Fruit fly (Drosophila melanogaster) whole organism, embryonic: ENCODE measurements around the gene CG10286.

ENCODE experiments used
- Aef1 ChIP-seq: fragments of 200-800 bp; sonication (Bioruptor generic); IDR thresholded peaks from 3 replicates; pipeline ENCODE4 v1.3.6; 2022; ENCODE audit warnings: missing biosample characterization, missing genetic modification characterization
- CG10565 ChIP-seq: fragments of 200-800 bp; sonication (Bioruptor generic); optimal IDR thresholded peaks from 3 replicates; lab custom pipeline; 2016; ENCODE audit warnings: missing biosample characterization, mild to moderate bottlenecking, missing genetic modification characterization
- CG11398 ChIP-seq: fragments of 200-800 bp; sonication (Bioruptor generic); optimal IDR thresholded peaks from 2 replicates; lab custom pipeline; 2016; ENCODE audit warnings: missing biosample characterization, missing genetic modification characterization
- CG11696 ChIP-seq: fragments of 200-800 bp; sonication (Bioruptor generic); IDR thresholded peaks from 2 replicates; pipeline ENCODE4 v1.3.6; 2022; ENCODE audit warnings: missing biosample characterization, missing genetic modification characterization
- CG14050 ChIP-seq: fragments of 200-800 bp; sonication (Bioruptor generic); IDR thresholded peaks from 3 replicates; pipeline ENCODE4 v1.3.6; 2022; ENCODE audit warnings: missing biosample characterization, missing genetic modification characterization
- CG14441 ChIP-seq: fragments of 200-800 bp; sonication (Bioruptor generic); IDR thresholded peaks from 2 replicates; pipeline ENCODE4 v1.3.6; 2022; ENCODE audit warnings: missing biosample characterization, missing genetic modification characterization
- CG15011 ChIP-seq: fragments of 200-800 bp; sonication (Bioruptor generic); optimal IDR thresholded peaks from 3 replicates; lab custom pipeline; 2018; ENCODE audit warnings: missing biosample characterization, mild to moderate bottlenecking, missing genetic modification characterization
- CG15269 ChIP-seq: fragments of 200-800 bp; sonication (Bioruptor generic); optimal IDR thresholded peaks from 2 replicates; lab custom pipeline; 2018; ENCODE audit warnings: missing biosample characterization, mild to moderate bottlenecking, missing genetic modification characterization, moderate library complexity
- CG18011 ChIP-seq: fragments of 200-800 bp; sonication (Bioruptor generic); optimal IDR thresholded peaks from 2 replicates; lab custom pipeline; 2017; ENCODE audit warnings: missing biosample characterization, missing genetic modification characterization, mild to moderate bottlenecking, moderate library complexity, missing genotype
- CG2120 ChIP-seq: fragments of 200-800 bp; sonication (Bioruptor generic); optimal IDR thresholded peaks from 3 replicates; lab custom pipeline; 2016; ENCODE audit warnings: missing biosample characterization, missing genetic modification characterization
- CG2202 ChIP-seq: fragments of 200-800 bp; sonication (Bioruptor generic); optimal IDR thresholded peaks from 2 replicates; lab custom pipeline; 2018; ENCODE audit warnings: missing biosample characterization, mild to moderate bottlenecking, missing genetic modification characterization
- CG6175 ChIP-seq: fragments of 200-800 bp; sonication (Bioruptor generic); IDR thresholded peaks from 3 replicates; pipeline ENCODE4 v1.3.6; 2022; ENCODE audit warnings: missing biosample characterization, missing genetic modification characterization
- CG6791 ChIP-seq: fragments of 200-800 bp; sonication (Bioruptor generic); IDR thresholded peaks from 3 replicates; pipeline ENCODE4 v1.3.6; 2022; ENCODE audit warnings: missing biosample characterization, missing genetic modification characterization; ENCODE audit not compliant: partially characterized antibody
- D ChIP-seq, 2 experiments: fragments of 200-800 bp in 1 of 2; fragments of >200 bp in 1 of 2; sonication (Bioruptor generic) in 1 of 2; optimal IDR thresholded peaks; 2 replicates in 1 of 2; 3 replicates in 1 of 2; lab custom pipeline; 2017; ENCODE audit warnings: mild to moderate bottlenecking in 1 of 2, missing biosample characterization in 1 of 2, missing genetic modification characterization in 1 of 2, missing genetic modification reagents in 1 of 2
- D19B ChIP-seq: fragments of 200-800 bp; sonication (Bioruptor generic); optimal IDR thresholded peaks from 2 replicates; lab custom pipeline; 2017; ENCODE audit warnings: missing biosample characterization, mild to moderate bottlenecking, missing genetic modification characterization
- Dad ChIP-seq: fragments of 200-800 bp; sonication (Bioruptor generic); optimal IDR thresholded peaks from 3 replicates; lab custom pipeline; 2016; ENCODE audit warnings: missing biosample characterization, missing genetic modification characterization
- Dref ChIP-seq: fragments of 200-800 bp; sonication (Bioruptor generic); IDR thresholded peaks from 2 replicates; pipeline ENCODE4 v1.3.6; 2022; ENCODE audit warnings: missing biosample characterization, missing genetic modification characterization
- Elba2 ChIP-seq: fragments of 200-800 bp; sonication (Bioruptor generic); optimal IDR thresholded peaks from 3 replicates; lab custom pipeline; 2016; ENCODE audit warnings: missing biosample characterization, missing genetic modification characterization
- Fer3 ChIP-seq: fragments of 200-800 bp; sonication (Bioruptor generic); optimal IDR thresholded peaks from 2 replicates; lab custom pipeline; 2018; ENCODE audit warnings: missing biosample characterization, mild to moderate bottlenecking, missing genetic modification characterization, moderate library complexity
- GATAe ChIP-seq: fragments of 200-800 bp; sonication (Bioruptor generic); conservative IDR thresholded peaks from 2 replicates; pipeline ENCODE4 v1.3.6; 2022; ENCODE audit warnings: missing biosample characterization, missing genetic modification characterization
- HLH3B ChIP-seq: fragments of 200-800 bp; sonication (Bioruptor generic); IDR thresholded peaks from 2 replicates; pipeline ENCODE4 v1.3.6; 2022; ENCODE audit warnings: missing biosample characterization, missing genetic modification characterization
- Hr51 ChIP-seq, 2 experiments: fragments of 200-800 bp; sonication (Bioruptor generic); optimal IDR thresholded peaks; 2 replicates in 1 of 2; 3 replicates in 1 of 2; lab custom pipeline; 2016 to 2018; ENCODE audit warnings: missing biosample characterization in 2 of 2, missing genetic modification characterization in 2 of 2, mild to moderate bottlenecking in 1 of 2, moderate library complexity in 1 of 2
- Lim3 ChIP-seq: fragments of 200-800 bp; sonication (Bioruptor generic); IDR thresholded peaks from 2 replicates; pipeline ENCODE4 v1.3.6; 2022; ENCODE audit warnings: missing biosample characterization, missing genetic modification characterization
- MBD-R2 ChIP-seq: fragments of 200-800 bp; sonication (Bioruptor generic); IDR thresholded peaks from 2 replicates; pipeline ENCODE4 v1.3.6; 2022; ENCODE audit warnings: missing biosample characterization, missing genetic modification characterization
- MTF-1 ChIP-seq: fragments of 200-800 bp; sonication (Bioruptor generic); optimal IDR thresholded peaks from 2 replicates; lab custom pipeline; 2018; ENCODE audit warnings: missing biosample characterization, mild to moderate bottlenecking, missing genetic modification characterization, borderline replicate concordance
- Max ChIP-seq: fragments of 200-800 bp; sonication (Bioruptor generic); optimal IDR thresholded peaks from 2 replicates; lab custom pipeline; 2016; ENCODE audit warnings: missing biosample characterization, mild to moderate bottlenecking, missing genetic modification characterization
- PHDP ChIP-seq: fragments of 200-800 bp; sonication (Bioruptor generic); optimal IDR thresholded peaks from 3 replicates; lab custom pipeline; 2018; ENCODE audit warnings: missing biosample characterization, mild to moderate bottlenecking, missing genetic modification characterization, moderate library complexity
- Scr ChIP-seq: fragments of 200-800 bp; sonication (Bioruptor generic); IDR thresholded peaks from 2 replicates; pipeline ENCODE4 v1.3.6; 2022; ENCODE audit warnings: missing biosample characterization, missing genetic modification characterization; ENCODE audit not compliant: partially characterized antibody
- Sin3A ChIP-seq: fragments of >200 bp; optimal IDR thresholded peaks from 2 replicates; lab custom pipeline; 2018
- Six4 ChIP-seq: fragments of 200-800 bp; sonication (Bioruptor generic); optimal IDR thresholded peaks from 2 replicates; lab custom pipeline; 2016; ENCODE audit warnings: missing biosample characterization, missing genetic modification characterization
- Tbp ChIP-seq: fragments of >200 bp; optimal IDR thresholded peaks from 2 replicates; lab custom pipeline; 2018; ENCODE audit warnings: missing biosample characterization, missing genetic modification characterization
- Usf ChIP-seq: fragments of 200-800 bp; sonication (Bioruptor generic); optimal IDR thresholded peaks from 2 replicates; lab custom pipeline; 2017; ENCODE audit warnings: missing genotype, missing biosample characterization, missing genetic modification characterization
- ap ChIP-seq: fragments of 200-800 bp; sonication (Bioruptor generic); IDR thresholded peaks from 2 replicates; pipeline ENCODE4 v1.3.6; 2022; ENCODE audit warnings: missing biosample characterization, missing genetic modification characterization
- bowl ChIP-seq: fragments of 200-800 bp; sonication (Bioruptor generic); IDR thresholded peaks from 2 replicates; pipeline ENCODE4 v1.3.6; 2022; ENCODE audit warnings: missing biosample characterization, missing genetic modification characterization
- cad ChIP-seq: fragments of >200 bp; optimal IDR thresholded peaks from 2 replicates; lab custom pipeline; 2017; ENCODE audit warnings: missing biosample characterization, missing genetic modification characterization
- eyg ChIP-seq: fragments of 200-800 bp; sonication (Bioruptor generic); optimal IDR thresholded peaks from 3 replicates; lab custom pipeline; 2016; ENCODE audit warnings: missing biosample characterization, missing genetic modification characterization
- ham ChIP-seq: fragments of 200-800 bp; sonication (Bioruptor generic); IDR thresholded peaks from 2 replicates; pipeline ENCODE4 v1.3.6; 2022; ENCODE audit warnings: missing biosample characterization, missing genetic modification characterization
- hbn ChIP-seq: fragments of 200-800 bp; sonication (Bioruptor generic); IDR thresholded peaks from 2 replicates; pipeline ENCODE4 v1.3.6; 2022; ENCODE audit warnings: missing biosample characterization, missing genetic modification characterization; ENCODE audit not compliant: partially characterized antibody
- luna ChIP-seq: fragments of 200-800 bp; sonication (Bioruptor generic); optimal IDR thresholded peaks from 2 replicates; lab custom pipeline; 2016; ENCODE audit warnings: missing biosample characterization, missing genetic modification characterization
- pan ChIP-seq, 4 experiments: fragments of >200 bp in 3 of 4; fragments of 200-800 bp in 1 of 4; sonication (Bioruptor generic) in 1 of 4; optimal IDR thresholded peaks in 3 of 4; IDR thresholded peaks in 1 of 4; 2 replicates each; pipeline versions ENCODE4 v1.3.6 to Lab custom; 2017 to 2022; ENCODE audit warnings: missing biosample characterization in 2 of 4, missing genetic modification characterization in 2 of 4, mixed read lengths in 1 of 4
- pb ChIP-seq: fragments of 200-800 bp; sonication (Bioruptor generic); optimal IDR thresholded peaks from 3 replicates; lab custom pipeline; 2016; ENCODE audit warnings: missing biosample characterization, missing genetic modification characterization
- pho ChIP-seq: fragments of 200-800 bp; sonication (Bioruptor generic); optimal IDR thresholded peaks from 2 replicates; lab custom pipeline; 2016; ENCODE audit warnings: missing biosample characterization, missing genetic modification characterization
- pita ChIP-seq: fragments of 200-800 bp; sonication (Bioruptor generic); optimal IDR thresholded peaks from 2 replicates; lab custom pipeline; 2017; ENCODE audit warnings: missing biosample characterization, mild to moderate bottlenecking, missing genetic modification characterization
- ranshi ChIP-seq: fragments of 200-800 bp; sonication (Bioruptor generic); IDR thresholded peaks from 2 replicates; pipeline ENCODE4 v1.3.6; 2022; ENCODE audit warnings: missing biosample characterization, missing genetic modification characterization
- ro ChIP-seq: fragments of 200-800 bp; sonication (Bioruptor generic); IDR thresholded peaks from 2 replicates; pipeline ENCODE4 v1.3.6; 2022; ENCODE audit warnings: missing biosample characterization, missing genetic modification characterization
- scrt ChIP-seq: fragments of 200-800 bp; sonication (Bioruptor generic); optimal IDR thresholded peaks from 2 replicates; lab custom pipeline; 2018; ENCODE audit warnings: missing biosample characterization, mild to moderate bottlenecking, missing genetic modification characterization, moderate library complexity
- sug ChIP-seq: fragments of 200-800 bp; optimal IDR thresholded peaks from 2 replicates; lab custom pipeline; 2019; ENCODE audit warnings: missing biosample characterization, mild to moderate bottlenecking, missing genetic modification characterization, moderate library complexity
- twi ChIP-seq: fragments of 200-800 bp; optimal IDR thresholded peaks from 2 replicates; lab custom pipeline; 2019; ENCODE audit warnings: missing biosample characterization, mild to moderate bottlenecking, missing genetic modification characterization, moderate library complexity
- vnd ChIP-seq: fragments of 200-800 bp; sonication (Bioruptor generic); IDR thresholded peaks from 3 replicates; pipeline ENCODE4 v1.3.6; 2022; ENCODE audit warnings: missing biosample characterization, missing genetic modification characterization; ENCODE audit not compliant: partially characterized antibody
- wor ChIP-seq: fragments of 200-800 bp; sonication (Bioruptor generic); IDR thresholded peaks from 2 replicates; pipeline ENCODE4 v1.3.6; 2022; ENCODE audit warnings: missing biosample characterization, missing genetic modification characterization

Gene CG10286

dm6 chr3R:6382733-6383465 is 14.1 kb downstream of the CG10286 start, which contains the start of gene gzl (continued):
- TF ChIP-seq HLH3B (GFP tag; lab: Robert Waterston, UW) (no peak), ro (GFP tag; lab: Robert Waterston, UW) (no peak), Elba2 (GFP tag; lab: Kevin White, UChicago) (no peak), Dref (GFP tag; lab: Robert Waterston, UW) (peak; percentile 97), MTF-1 (GFP tag; lab: Kevin White, UChicago) (no peak), Max (no peak), MBD-R2 (GFP tag; lab: Robert Waterston, UW) (peak; percentile 64), pho (GFP tag; lab: Kevin White, UChicago) (peak; percentile 9), Fer3 (tag; lab: Kevin White, UChicago) (no peak), ranshi (GFP tag; lab: Robert Waterston, UW) (no peak), scrt (GFP tag; lab: Kevin White, UChicago) (no peak), CG14441 (no peak), pan (optimal IDR thresholded peaks at IDR 0.05; lab: Kevin White, UChicago) (no peak), pan (GFP tag; optimal IDR thresholded peaks at IDR 0.05 in 1 of 2, IDR thresholded peaks at IDR 0.05 in 1 of 2) (no peak), Six4 (GFP tag; lab: Kevin White, UChicago) (no peak), CG11696 (no peak), CG2202 (tag; lab: Kevin White, UChicago) (no peak), D19B (GFP tag; lab: Kevin White, UChicago) (no peak), wor (GFP tag; lab: Robert Waterston, UW) (no peak), Aef1 (GFP tag; lab: Robert Waterston, UW) (peak; percentile 31; the same call in 1 of the 3 replicates), twi (tag; lab: Kevin White, UChicago) (no peak), Tbp (GFP tag; lab: Kevin White, UChicago) (no peak), CG6175 (no peak), Lim3 (GFP tag; lab: Robert Waterston, UW) (no peak), hbn (GFP tag; lab: Robert Waterston, UW) (peak; percentile 97), CG14050 (GFP tag; lab: Robert Waterston, UW) (no peak), eyg (GFP tag; lab: Kevin White, UChicago) (no peak), vnd (GFP tag; lab: Robert Waterston, UW) (peak; percentile 96), cad (no peak), Sin3A (peak; percentile 8), ham (GFP tag; lab: Robert Waterston, UW) (no peak), ap (no peak), bowl (GFP tag; lab: Robert Waterston, UW) (no peak), CG15011 (no peak), CG11398 (GFP tag; lab: Kevin White, UChicago) (no peak), CG18011 (GFP tag; lab: Kevin White, UChicago) (no peak), D (optimal IDR thresholded peaks at IDR 0.05; lab: Kevin White, UChicago) (peak; percentile 66), D (GFP tag; optimal IDR thresholded peaks at IDR 0.05; lab: Kevin White, UChicago) (no peak), CG2120 (peak; percentile 34), PHDP (tag; lab: Kevin White, UChicago) (no peak), pita (GFP tag; lab: Kevin White, UChicago) (no peak), sug (tag; lab: Kevin White, UChicago) (no peak), Hr51 (GFP tag; optimal IDR thresholded peaks at IDR 0.05; lab: Kevin White, UChicago) (no peak), CG15269 (tag; lab: Kevin White, UChicago) (no peak), Scr (GFP tag; lab: Robert Waterston, UW) (peak; percentile 97), pb (GFP tag; lab: Kevin White, UChicago) (no peak), CG10565 (GFP tag; lab: Kevin White, UChicago) (no peak), Usf (GFP tag; lab: Kevin White, UChicago) (no peak), GATAe (no peak), Dad (no peak), luna (no peak), CG6791 (GFP tag; lab: Robert Waterston, UW) (peak; percentile 99)
